Fruit fly (Drosophila melanogaster): ENCODE results near the gene ymp.
A peak's percentile ranks its signal among the peaks of the same experiment; 100 is the strongest.

The ymp gene

DNA sequence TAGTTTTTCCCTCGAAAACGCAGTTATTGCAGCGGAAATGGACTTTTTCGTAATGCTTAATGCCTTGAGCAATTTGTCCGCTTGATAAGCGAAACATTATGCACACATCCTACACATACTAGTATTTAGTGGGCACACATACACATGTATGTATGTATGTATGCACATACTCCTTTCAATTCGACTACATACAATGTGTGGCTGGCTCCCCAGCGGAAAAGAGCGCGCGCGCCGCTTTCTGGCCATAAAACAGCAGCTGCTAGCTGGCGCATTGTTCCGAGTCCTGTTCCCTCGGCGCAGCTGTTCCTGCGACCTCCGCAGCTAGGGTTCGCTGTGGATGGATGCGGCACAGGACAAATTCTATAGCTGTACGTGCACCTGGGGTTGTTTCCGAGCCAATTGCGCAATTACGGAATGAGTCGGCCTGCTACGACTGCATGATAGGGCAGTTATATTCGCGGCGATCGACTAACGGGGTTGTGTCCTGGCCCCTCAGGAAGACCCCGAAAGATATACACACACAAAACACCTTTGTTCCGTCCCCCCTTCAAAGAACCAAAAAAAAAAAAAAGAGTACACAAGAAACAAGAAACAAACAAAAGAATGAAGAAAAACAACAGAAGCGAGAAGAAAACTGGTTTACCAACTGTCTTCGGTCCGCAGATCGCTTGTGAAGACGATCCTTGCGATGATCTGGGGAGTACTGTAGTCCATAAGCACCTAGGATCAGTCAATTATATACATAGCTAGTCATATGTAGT is 12.5 kb downstream of the ymp start (continued):
- TF ChIP-seq Aef1 (GFP tag; IDR thresholded peaks at IDR 0.05) (no peak), odd (GFP tag; optimal IDR thresholded peaks at IDR 0.05) (no peak), CG14014 (GFP tag; IDR thresholded peaks at IDR 0.05) (no peak), sqz (GFP tag; optimal IDR thresholded peaks at IDR 0.05) (peak; percentile 45), gsb-n (tag; optimal IDR thresholded peaks at IDR 0.05) (no peak), chif (GFP tag; optimal IDR thresholded peaks at IDR 0.05) (no peak), luna (GFP tag; optimal IDR thresholded peaks at IDR 0.05) (no peak)

DNA sequence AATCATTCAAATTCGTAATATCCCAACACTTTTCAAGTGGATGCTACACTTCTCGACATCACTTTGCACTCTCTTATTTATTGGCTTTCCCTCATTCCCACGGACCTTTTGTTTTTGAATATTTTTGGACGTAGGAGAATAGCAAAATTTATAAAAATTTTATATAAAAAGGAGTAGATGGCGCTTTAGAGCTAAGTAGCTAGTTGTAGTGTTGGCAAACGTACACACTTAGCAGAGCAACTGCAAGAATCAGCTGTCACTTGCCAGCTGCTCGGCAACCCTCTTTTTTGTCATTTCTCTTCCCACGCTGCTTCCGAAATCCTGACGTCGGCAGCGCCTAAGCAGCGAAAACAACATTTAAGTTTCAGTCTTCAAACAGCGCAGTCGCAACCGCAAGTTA is 14.8 kb downstream of the ymp start:
- TF ChIP-seq CG15696 (tag; optimal IDR thresholded peaks at IDR 0.05) = peak; percentile 22
- TF ChIP-seq kni (GFP tag; optimal IDR thresholded peaks at IDR 0.05) = no peak
- TF ChIP-seq insv (GFP tag; optimal IDR thresholded peaks at IDR 0.05) = no peak
- TF ChIP-seq BEAF-32 (GFP tag; optimal IDR thresholded peaks at IDR 0.05) = peak; percentile 33
- TF ChIP-seq CG3995 (GFP tag; optimal IDR thresholded peaks at IDR 0.05) = no peak
- TF ChIP-seq CG8290 (GFP tag; optimal IDR thresholded peaks at IDR 0.05) = peak; percentile 96
- TF ChIP-seq CG8290 (tag; optimal IDR thresholded peaks at IDR 0.05) = peak in 1 of 2 experiments; percentile 77
- TF ChIP-seq sd (tag; optimal IDR thresholded peaks at IDR 0.05) = no peak
- peak; percentile 38 for TF ChIP-seq CG8924 (tag; optimal IDR thresholded peaks at IDR 0.05)
- TF ChIP-seq CG2712 (tag; optimal IDR thresholded peaks at IDR 0.05) = peak; percentile 23
- peak; percentile 91 for TF ChIP-seq CTCF (GFP tag; optimal IDR thresholded peaks at IDR 0.05)
- TF ChIP-seq CG10267 (tag; optimal IDR thresholded peaks at IDR 0.05) = peak; percentile 96
- TF ChIP-seq pros (GFP tag; optimal IDR thresholded peaks at IDR 0.05) = peak; percentile 28
- TF ChIP-seq CG9797 (GFP tag; optimal IDR thresholded peaks at IDR 0.05) = peak; percentile 15
- peak in 1 of 2 experiments; percentile 21 for TF ChIP-seq chif (GFP tag; optimal IDR thresholded peaks at IDR 0.05)
- TF ChIP-seq Neu2 (GFP tag; optimal IDR thresholded peaks at IDR 0.05; ENCODE audit: borderline replicate concordance) = no peak
- TF ChIP-seq crp (GFP tag; optimal IDR thresholded peaks at IDR 0.05) = peak; percentile 66 to 86
- peak; percentile 88 for TF ChIP-seq psq (GFP tag; optimal IDR thresholded peaks at IDR 0.05)
- no peak for TF ChIP-seq cad (GFP tag; optimal IDR thresholded peaks at IDR 0.05)
- TF ChIP-seq zen (tag; optimal IDR thresholded peaks at IDR 0.05) = peak; percentile 73
- peak; percentile 13 for TF ChIP-seq HmgD (GFP tag; optimal IDR thresholded peaks at IDR 0.05)
- TF ChIP-seq CG9727 (GFP tag; optimal IDR thresholded peaks at IDR 0.05) = peak; percentile 6
- peak; percentile 45 for TF ChIP-seq fd102C (GFP tag; optimal IDR thresholded peaks at IDR 0.05)
- TF ChIP-seq CG14710 (tag; optimal IDR thresholded peaks at IDR 0.05) = peak; percentile 51
- peak; percentile 63 for TF ChIP-seq sens (GFP tag)
- TF ChIP-seq dmrt11E (tag; optimal IDR thresholded peaks at IDR 0.05) = peak; percentile 14
- no peak for TF ChIP-seq oc (tag; optimal IDR thresholded peaks at IDR 0.05)
- peak; percentile 4 for TF ChIP-seq CG17829 (tag; optimal IDR thresholded peaks at IDR 0.05)
- TF ChIP-seq mld (GFP tag; IDR thresholded peaks at IDR 0.05; ENCODE audit: partially characterized antibody) = no peak
- TF ChIP-seq CG4424 (GFP tag; optimal IDR thresholded peaks at IDR 0.05) = peak; percentile 23
- no peak for TF ChIP-seq tna (GFP tag; IDR thresholded peaks at IDR 0.05; ENCODE audit: partially characterized antibody)
- TF ChIP-seq Meics (GFP tag; optimal IDR thresholded peaks at IDR 0.05) = no peak
- TF ChIP-seq stwl (tag; optimal IDR thresholded peaks at IDR 0.05) = peak; percentile 94
- 0 out of 2 replicates have a peak, but pooled peaks have one; percentile 29 for TF ChIP-seq bbx (GFP tag; IDR thresholded peaks at IDR 0.05; ENCODE audit: partially characterized antibody)
- peak; percentile 2 for TF ChIP-seq CG30020 (tag; optimal IDR thresholded peaks at IDR 0.05)
- TF ChIP-seq phol (tag; optimal IDR thresholded peaks at IDR 0.05) = peak; percentile 15
- TF ChIP-seq Sry-β (GFP tag; optimal IDR thresholded peaks at IDR 0.05) = peak; percentile 47
- TF ChIP-seq trem (tag; optimal IDR thresholded peaks at IDR 0.05) = peak; percentile 57
- TF ChIP-seq ap (GFP tag; IDR thresholded peaks at IDR 0.05) = no peak
- no peak for TF ChIP-seq prd (optimal IDR thresholded peaks at IDR 0.05)
- peak; percentile 23; the same call in 1 of the 3 replicates for TF ChIP-seq prd (GFP tag; IDR thresholded peaks at IDR 0.05)
- TF ChIP-seq CrebB (tag; optimal IDR thresholded peaks at IDR 0.05) = no peak

Measured in whole organism, embryonic.